Worm (Caenorhabditis elegans): Measurements from ENCODE around the gene mans-2.

mans-2 gene

ce11 chrV:11985384-11985783, at the start of gene mans-2:
mans-2 (minus strand) TSS chrV:11985484.
- TF ChIP-seq nhr-6 (tag; optimal IDR thresholded peaks at IDR 0.05) (no peak), nhr-21 (tag; optimal IDR thresholded peaks at IDR 0.05) (no peak), blmp-1 (tag; optimal IDR thresholded peaks at IDR 0.05; ENCODE audit: insufficient read depth) (no peak), peb-1 (tag; optimal IDR thresholded peaks at IDR 0.05) (no peak), sma-3 (GFP tag; optimal IDR thresholded peaks at IDR 0.05) (no peak), nhr-237 (tag; optimal IDR thresholded peaks at IDR 0.05) (no peak), fos-1 (tag; optimal IDR thresholded peaks at IDR 0.05) (no peak), unc-55 (GFP tag; optimal IDR thresholded peaks at IDR 0.05) (no peak), ceh-82 (tag; optimal IDR thresholded peaks at IDR 0.05) (no peak), lin-13 (GFP tag; optimal IDR thresholded peaks at IDR 0.05) (no peak), mab-5 (tag; optimal IDR thresholded peaks at IDR 0.05) (no peak), elt-3 (tag; optimal IDR thresholded peaks at IDR 0.05) (no peak), unc-39 (tag; optimal IDR thresholded peaks at IDR 0.05) (no peak), ceh-16 (tag; optimal IDR thresholded peaks at IDR 0.05) (no peak), lin-39 (tag; optimal IDR thresholded peaks at IDR 0.05) (no peak), C34F6.9 (tag; optimal IDR thresholded peaks at IDR 0.05) (no peak), Y55F3AM.14 (GFP tag; optimal IDR thresholded peaks at IDR 0.05) (no peak), gmeb-1 (tag; optimal IDR thresholded peaks at IDR 0.05) (no peak), elt-1 (tag; optimal IDR thresholded peaks at IDR 0.05) (no peak)

ce11 chrV:12033841-12034240, 48.6 kb upstream of the mans-2 start:
- TF ChIP-seq peb-1 (tag; optimal IDR thresholded peaks at IDR 0.05) (no peak), elt-1 (tag; optimal IDR thresholded peaks at IDR 0.05) (no peak), dmd-4 (tag; optimal IDR thresholded peaks at IDR 0.05) (no peak), gmeb-1 (tag; optimal IDR thresholded peaks at IDR 0.05) (no peak), zag-1 (tag; optimal IDR thresholded peaks at IDR 0.05) (no peak), unc-39 (tag; optimal IDR thresholded peaks at IDR 0.05) (no peak)

ce11 chrV:12032060-12032459, 46.8 kb upstream of the mans-2 start, which contains the start of gene pkc-1:
pkc-1 (minus strand) TSS chrV:12032160.
- TF ChIP-seq ama-1 (optimal IDR thresholded peaks at IDR 0.05), result no peak
- no peak for TF ChIP-seq zag-1 (tag; optimal IDR thresholded peaks at IDR 0.05)
- TF ChIP-seq elt-1 (tag; optimal IDR thresholded peaks at IDR 0.05), result no peak
- no peak for TF ChIP-seq elt-3 (tag; optimal IDR thresholded peaks at IDR 0.05)
- TF ChIP-seq ceh-82 (tag; optimal IDR thresholded peaks at IDR 0.05), result no peak
- no peak for TF ChIP-seq C34F6.9 (tag; optimal IDR thresholded peaks at IDR 0.05)
- TF ChIP-seq nhr-23 (tag; optimal IDR thresholded peaks at IDR 0.05), result no peak

ce11 chrV:12028151-12028550, 42.9 kb upstream of the mans-2 start:
- TF ChIP-seq sma-9 (GFP tag; optimal IDR thresholded peaks at IDR 0.05) (no peak), sma-9 (tag; optimal IDR thresholded peaks at IDR 0.05) (no peak), dmd-4 (tag; optimal IDR thresholded peaks at IDR 0.05) (no peak), nhr-25 (tag; optimal IDR thresholded peaks at IDR 0.05) (no peak), mdl-1 (tag; optimal IDR thresholded peaks at IDR 0.05) (no peak), mab-5 (tag; optimal IDR thresholded peaks at IDR 0.05) (no peak), alr-1 (tag; optimal IDR thresholded peaks at IDR 0.05) (no peak), egl-27 (tag; optimal IDR thresholded peaks at IDR 0.05) (no peak), ceh-82 (tag; optimal IDR thresholded peaks at IDR 0.05) (no peak), Y55F3AM.14 (GFP tag; optimal IDR thresholded peaks at IDR 0.05) (no peak), ztf-1 (GFP tag; conservative IDR thresholded peaks at IDR 0.05) (no peak), unc-55 (GFP tag; optimal IDR thresholded peaks at IDR 0.05) (no peak)

- TF ChIP-seq dmd-4 (tag; optimal IDR thresholded peaks at IDR 0.05) (no peak), nhr-129 (tag; optimal IDR thresholded peaks at IDR 0.05) (peak; percentile 75), fos-1 (tag; optimal IDR thresholded peaks at IDR 0.05) (no peak), peb-1 (tag; optimal IDR thresholded peaks at IDR 0.05) (no peak), ztf-11 (tag; optimal IDR thresholded peaks at IDR 0.05) (no peak), nhr-6 (tag; optimal IDR thresholded peaks at IDR 0.05) (no peak), ceh-16 (tag; optimal IDR thresholded peaks at IDR 0.05) (no peak), mab-5 (tag; optimal IDR thresholded peaks at IDR 0.05) (peak; percentile 7), lin-13 (GFP tag; optimal IDR thresholded peaks at IDR 0.05) (no peak), F13H6.1 (tag; optimal IDR thresholded peaks at IDR 0.05) (peak; percentile 48), elt-1 (tag; optimal IDR thresholded peaks at IDR 0.05) (no peak), nhr-237 (tag; optimal IDR thresholded peaks at IDR 0.05) (no peak), sma-3 (GFP tag; optimal IDR thresholded peaks at IDR 0.05) (no peak), zag-1 (tag; optimal IDR thresholded peaks at IDR 0.05) (peak; percentile 82), ceh-82 (tag; optimal IDR thresholded peaks at IDR 0.05) (no peak), ztf-4 (tag; optimal IDR thresholded peaks at IDR 0.05) (no peak), nhr-23 (tag; optimal IDR thresholded peaks at IDR 0.05) (no peak), mdl-1 (tag; optimal IDR thresholded peaks at IDR 0.05) (peak; percentile 61 to 77), crh-2 (tag; optimal IDR thresholded peaks at IDR 0.05) (peak; percentile 41), snpc-4 (tag; optimal IDR thresholded peaks at IDR 0.05) (peak; percentile 15), alr-1 (tag; optimal IDR thresholded peaks at IDR 0.05) (no peak), unc-55 (GFP tag; optimal IDR thresholded peaks at IDR 0.05) (peak; percentile 56), aly-2 (tag; optimal IDR thresholded peaks at IDR 0.05) (no peak), elt-3 (tag; optimal IDR thresholded peaks at IDR 0.05) (no peak), ama-1 (optimal IDR thresholded peaks at IDR 0.05) (no peak), lsy-2 (tag; optimal IDR thresholded peaks at IDR 0.05) (peak in 1 of 2 experiments; percentile 56), unc-62 (GFP tag; optimal IDR thresholded peaks at IDR 0.05) (no peak), lin-11 (tag; optimal IDR thresholded peaks at IDR 0.05) (peak; percentile 56), C34F6.9 (tag; optimal IDR thresholded peaks at IDR 0.05) (peak; percentile 76), skn-1 (tag; optimal IDR thresholded peaks at IDR 0.05) (no peak), sma-9 (GFP tag; optimal IDR thresholded peaks at IDR 0.05) (peak; percentile 29), sma-9 (tag; optimal IDR thresholded peaks at IDR 0.05) (no peak)
These were observed 41.7 kb upstream of the mans-2 start for ce11 chrV:12026878-12027477.
